Fruit fly (Drosophila melanogaster) whole organism, embryonic: ENCODE data around the gene Pvf3.

Source experiments
- Blimp-1 ChIP-seq: fragments of 200-800 bp; sonication (Bioruptor generic); optimal IDR thresholded peaks from 3 replicates; lab custom pipeline; 2018; ENCODE audit warnings: missing biosample characterization, missing genetic modification characterization, mild to moderate bottlenecking, moderate library complexity, missing genetic modification reagents
- CG10267 ChIP-seq: fragments of 200-800 bp; sonication (Bioruptor generic); optimal IDR thresholded peaks from 2 replicates; lab custom pipeline; 2018; ENCODE audit warnings: missing biosample characterization, mild to moderate bottlenecking, missing genetic modification characterization, moderate library complexity
- CG10321 ChIP-seq: fragments of 200-800 bp; sonication (Bioruptor generic); IDR thresholded peaks from 2 replicates; pipeline ENCODE4 v1.3.6; 2022; ENCODE audit warnings: missing biosample characterization, missing genetic modification characterization
- CG10979 ChIP-seq: fragments of 200-800 bp; sonication (Bioruptor generic); optimal IDR thresholded peaks from 2 replicates; lab custom pipeline; 2018; ENCODE audit warnings: missing biosample characterization, mild to moderate bottlenecking, missing genetic modification characterization, moderate library complexity
- CG17361 ChIP-seq: fragments of 200-800 bp; sonication (Bioruptor generic); IDR thresholded peaks from 3 replicates; pipeline ENCODE4 v1.3.6; 2022; ENCODE audit warnings: missing biosample characterization, missing genetic modification characterization
- CG2875 ChIP-seq: fragments of 200-800 bp; sonication (Bioruptor generic); optimal IDR thresholded peaks from 2 replicates; lab custom pipeline; 2017; ENCODE audit warnings: missing biosample characterization, mild to moderate bottlenecking, missing genetic modification characterization, missing genetic modification reagents
- CG4424 ChIP-seq: fragments of 200-800 bp; sonication (Bioruptor generic); optimal IDR thresholded peaks from 3 replicates; lab custom pipeline; 2016; ENCODE audit warnings: missing biosample characterization, missing genetic modification characterization
- CG4730 ChIP-seq: fragments of 200-800 bp; sonication (Bioruptor generic); IDR thresholded peaks from 2 replicates; pipeline ENCODE4 v1.3.6; 2022; ENCODE audit warnings: missing biosample characterization, missing genetic modification characterization
- CG6175 ChIP-seq: fragments of 200-800 bp; sonication (Bioruptor generic); IDR thresholded peaks from 3 replicates; pipeline ENCODE4 v1.3.6; 2022; ENCODE audit warnings: missing biosample characterization, missing genetic modification characterization
- CG6689 ChIP-seq: fragments of 200-800 bp; sonication (Bioruptor generic); IDR thresholded peaks from 2 replicates; pipeline ENCODE4 v1.3.6; 2022; ENCODE audit warnings: missing biosample characterization, missing genetic modification characterization
- CG7839 ChIP-seq: fragments of 200-800 bp; sonication (Bioruptor generic); optimal IDR thresholded peaks from 3 replicates; lab custom pipeline; 2018; ENCODE audit warnings: missing biosample characterization, mild to moderate bottlenecking, missing genetic modification characterization, moderate library complexity
- CG9797 ChIP-seq: fragments of 200-800 bp; sonication (Bioruptor generic); optimal IDR thresholded peaks from 3 replicates; lab custom pipeline; 2018; ENCODE audit warnings: missing biosample characterization, mild to moderate bottlenecking, missing genetic modification characterization
- Deaf1 ChIP-seq: fragments of 200-800 bp; optimal IDR thresholded peaks from 3 replicates; lab custom pipeline; 2019; ENCODE audit warnings: missing biosample characterization, mild to moderate bottlenecking, missing genetic modification characterization, moderate library complexity
- Dp ChIP-seq: fragments of 200-800 bp; sonication (Bioruptor generic); optimal IDR thresholded peaks from 2 replicates; lab custom pipeline; 2018; ENCODE audit warnings: missing biosample characterization, mild to moderate bottlenecking, missing genetic modification characterization, moderate library complexity
- Fer1 ChIP-seq: fragments of 200-800 bp; sonication (Bioruptor generic); optimal IDR thresholded peaks from 2 replicates; lab custom pipeline; 2017; ENCODE audit warnings: missing biosample characterization, mild to moderate bottlenecking, missing genetic modification characterization
- Hr3 ChIP-seq: fragments of 200-800 bp; sonication (Bioruptor generic); optimal IDR thresholded peaks from 3 replicates; lab custom pipeline; 2016; ENCODE audit warnings: missing biosample characterization, missing genetic modification characterization
- NC2β ChIP-seq: fragments of 200-800 bp; sonication (Bioruptor generic); optimal IDR thresholded peaks from 2 replicates; lab custom pipeline; 2016; ENCODE audit warnings: missing biosample characterization, missing genetic modification characterization
- NK7.1 ChIP-seq: fragments of 200-800 bp; sonication (Bioruptor generic); optimal IDR thresholded peaks from 3 replicates; lab custom pipeline; 2016; ENCODE audit warnings: missing biosample characterization, missing genetic modification characterization
- Neu2 ChIP-seq: fragments of 200-800 bp; sonication (Bioruptor generic); optimal IDR thresholded peaks from 3 replicates; lab custom pipeline; 2016; ENCODE audit warnings: missing biosample characterization, missing genetic modification characterization, borderline replicate concordance
- Side ChIP-seq: fragments of 200-800 bp; sonication (Bioruptor generic); optimal IDR thresholded peaks from 2 replicates; lab custom pipeline; 2016; ENCODE audit warnings: missing biosample characterization, missing genetic modification characterization
- Sry-β ChIP-seq: fragments of 200-800 bp; sonication (Bioruptor generic); optimal IDR thresholded peaks from 2 replicates; lab custom pipeline; 2018; ENCODE audit warnings: missing biosample characterization, mild to moderate bottlenecking, missing genetic modification characterization, moderate library complexity
- bsh ChIP-seq, 2 experiments: fragments of 200-800 bp; sonication (Bioruptor generic); optimal IDR thresholded peaks; 2 replicates each; lab custom pipeline; 2017 to 2018; ENCODE audit warnings: mild to moderate bottlenecking in 2 of 2, missing biosample characterization in 2 of 2, missing genetic modification characterization in 2 of 2, moderate library complexity in 1 of 2
- cas ChIP-seq: fragments of 200-800 bp; sonication (Bioruptor generic); IDR thresholded peaks from 2 replicates; pipeline ENCODE4 v1.3.6; 2022; ENCODE audit warnings: missing biosample characterization, missing genetic modification characterization
- dm ChIP-seq: fragments of 200-800 bp; sonication (Bioruptor generic); optimal IDR thresholded peaks from 3 replicates; lab custom pipeline; 2016; ENCODE audit warnings: missing biosample characterization, missing genetic modification characterization
- eve ChIP-seq, 2 experiments: fragments of >200 bp; optimal IDR thresholded peaks; 2 replicates each; lab custom pipeline; 2017; ENCODE audit warnings: missing biosample characterization in 2 of 2, missing genetic modification characterization in 2 of 2
- ftz-f1 ChIP-seq: fragments of 200-800 bp; sonication (Bioruptor generic); optimal IDR thresholded peaks from 2 replicates; lab custom pipeline; 2016; ENCODE audit warnings: missing biosample characterization, missing genetic modification characterization
- gcm ChIP-seq: fragments of 200-800 bp; sonication (Bioruptor generic); optimal IDR thresholded peaks from 2 replicates; lab custom pipeline; 2019; ENCODE audit warnings: missing biosample characterization, mild to moderate bottlenecking, missing genetic modification characterization, moderate library complexity
- gem ChIP-seq: fragments of 200-800 bp; sonication (Bioruptor generic); optimal IDR thresholded peaks from 2 replicates; lab custom pipeline; 2019; ENCODE audit warnings: missing biosample characterization, mild to moderate bottlenecking, missing genetic modification characterization, moderate library complexity
- grn ChIP-seq: fragments of 200-800 bp; sonication (Bioruptor generic); optimal IDR thresholded peaks from 3 replicates; lab custom pipeline; 2017; ENCODE audit warnings: missing biosample characterization, missing genetic modification characterization
- hkb ChIP-seq, 2 experiments: fragments of 200-800 bp in 1 of 2; fragments of >200 bp in 1 of 2; sonication (Bioruptor generic) in 1 of 2; IDR thresholded peaks in 1 of 2; optimal IDR thresholded peaks in 1 of 2; 2 replicates each; pipeline versions ENCODE4 v1.3.6 to Lab custom; 2017 to 2022; ENCODE audit warnings: missing biosample characterization in 1 of 2, missing genetic modification characterization in 1 of 2
- mld ChIP-seq: fragments of 200-800 bp; sonication (Bioruptor generic); IDR thresholded peaks from 3 replicates; pipeline ENCODE4 v1.3.6; 2022; ENCODE audit warnings: missing biosample characterization, missing genetic modification characterization; ENCODE audit not compliant: partially characterized antibody
- nom ChIP-seq: fragments of 200-800 bp; sonication (Bioruptor generic); optimal IDR thresholded peaks from 2 replicates; lab custom pipeline; 2017; ENCODE audit warnings: missing biosample characterization, missing genetic modification characterization, mild to moderate bottlenecking, moderate library complexity, missing genetic modification reagents
- p53 ChIP-seq: fragments of 200-800 bp; sonication (Bioruptor generic); optimal IDR thresholded peaks from 2 replicates; lab custom pipeline; 2016; ENCODE audit warnings: missing biosample characterization, missing genetic modification characterization
- row ChIP-seq: fragments of 200-800 bp; sonication (Bioruptor generic); IDR thresholded peaks from 3 replicates; pipeline ENCODE4 v1.3.6; 2022; ENCODE audit warnings: missing biosample characterization, missing genetic modification characterization
- sens ChIP-seq: fragments of 200-800 bp; sonication (Bioruptor generic); peaks from one replicate; lab custom pipeline; 2016; ENCODE audit warnings: missing biosample characterization, missing genetic modification characterization
- sens-2 ChIP-seq: fragments of 200-800 bp; sonication (Bioruptor generic); IDR thresholded peaks from 2 replicates; pipeline ENCODE4 v1.3.6; 2022; ENCODE audit warnings: missing biosample characterization, missing genetic modification characterization
- seq ChIP-seq: fragments of 200-800 bp; sonication (Bioruptor generic); IDR thresholded peaks from 2 replicates; pipeline ENCODE4 v1.3.6; 2022; ENCODE audit warnings: missing biosample characterization, missing genetic modification characterization
- sim ChIP-seq: fragments of 200-800 bp; sonication (Bioruptor generic); IDR thresholded peaks from 2 replicates; pipeline ENCODE4 v1.3.6; 2022; ENCODE audit warnings: missing biosample characterization, missing genetic modification characterization
- sob ChIP-seq: fragments of 200-800 bp; sonication (Bioruptor generic); IDR thresholded peaks from 2 replicates; pipeline ENCODE4 v1.3.6; 2022; ENCODE audit warnings: missing biosample characterization, missing genetic modification characterization
- zfh2 ChIP-seq: fragments of 200-800 bp; sonication (Bioruptor generic); optimal IDR thresholded peaks from 2 replicates; lab custom pipeline; 2016; ENCODE audit warnings: missing biosample characterization, missing genetic modification characterization

Pvf3 gene

dm6 chr2L:7203411-7204171 lies 46.1 kb upstream of the Pvf3 start (continued):
- TF ChIP-seq CG4730 (GFP tag; lab: Robert Waterston, UW) (no peak), sob (GFP tag; lab: Robert Waterston, UW) (no peak), CG10321 (peak; percentile 54), NC2β (GFP tag; lab: Kevin White, UChicago) (no peak), CG10267 (tag; lab: Kevin White, UChicago) (no peak), mld (GFP tag; lab: Robert Waterston, UW) (no peak), eve (GFP tag; optimal IDR thresholded peaks at IDR 0.05; lab: Kevin White, UChicago) (peak in 1 of 2 experiments; percentile 29), grn (GFP tag; lab: Kevin White, UChicago) (no peak), ftz-f1 (GFP tag; lab: Kevin White, UChicago) (peak; percentile 22), Fer1 (GFP tag; lab: Kevin White, UChicago) (no peak), CG9797 (GFP tag; lab: Kevin White, UChicago) (no peak), Neu2 (GFP tag; lab: Kevin White, UChicago) (no peak), cas (no peak), bsh (GFP tag; optimal IDR thresholded peaks at IDR 0.05; lab: Kevin White, UChicago) (peak in 1 of 2 experiments; percentile 4), Side (no peak), zfh2 (GFP tag; lab: Kevin White, UChicago) (no peak), CG6175 (no peak), Dp (GFP tag; lab: Kevin White, UChicago) (no peak), Deaf1 (tag; lab: Kevin White, UChicago) (no peak), NK7.1 (no peak), hkb (optimal IDR thresholded peaks at IDR 0.05; lab: Kevin White, UChicago) (no peak), hkb (GFP tag; IDR thresholded peaks at IDR 0.05; lab: Robert Waterston, UW) (0 out of 2 replicates have a peak, but pooled peaks have one; percentile 23), Hr3 (GFP tag; lab: Kevin White, UChicago) (no peak), p53 (GFP tag; lab: Kevin White, UChicago) (peak; percentile 91), gcm (GFP tag; lab: Kevin White, UChicago) (no peak), dm (GFP tag; lab: Kevin White, UChicago) (peak; percentile 10), nom (GFP tag; lab: Kevin White, UChicago) (peak; percentile 59)

dm6 chr2L:7200168-7200567 lies 42.7 kb upstream of the Pvf3 start:
- TF ChIP-seq Blimp-1 (GFP tag; lab: Kevin White, UChicago) (peak; percentile 10), sens-2 (GFP tag; lab: Robert Waterston, UW) (no peak), CG7839 (tag; lab: Kevin White, UChicago) (peak; percentile 0), sim (GFP tag; lab: Robert Waterston, UW) (no peak), CG2875 (GFP tag; lab: Kevin White, UChicago) (no peak), row (GFP tag; lab: Robert Waterston, UW) (peak; percentile 9; the same call in 1 of the 3 replicates), CG17361 (GFP tag; lab: Robert Waterston, UW) (0 out of 3 replicates have a peak, but pooled peaks have one; percentile 30), seq (GFP tag; lab: Robert Waterston, UW) (no peak), gem (peak; percentile 32), CG6689 (0 out of 2 replicates have a peak, but pooled peaks have one; percentile 16), sens (GFP tag; lab: Kevin White, UChicago) (peak; percentile 27), CG10979 (tag; lab: Kevin White, UChicago) (peak; percentile 2), Sry-β (GFP tag; lab: Kevin White, UChicago) (peak; percentile 86), CG4424 (GFP tag; lab: Kevin White, UChicago) (no peak)
